Fruit fly (Drosophila melanogaster): Measurements from ENCODE around the gene CG7536.
A peak's percentile ranks its signal among the peaks of the same experiment; 100 is the strongest.

Gene CG7536

DNA sequence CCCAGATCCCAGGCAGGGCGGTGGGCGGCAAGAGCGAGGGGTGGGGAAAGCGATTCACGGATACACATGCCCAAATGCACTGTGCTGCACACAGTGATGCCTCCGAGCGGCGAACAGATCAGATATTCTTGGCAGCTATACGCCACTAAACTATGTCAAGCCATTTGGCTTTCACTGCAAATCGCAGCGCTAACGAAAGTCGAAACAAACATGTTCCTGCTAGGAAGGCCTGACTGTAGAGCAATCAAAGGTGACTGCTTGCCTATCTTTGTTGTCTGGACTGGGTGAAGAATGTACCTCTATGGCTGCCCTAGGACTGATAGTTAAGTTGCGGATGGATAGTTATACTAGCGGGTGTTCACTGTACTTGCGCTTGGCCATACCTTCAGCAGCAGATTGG lies 47.7 kb upstream of the CG7536 start:
- TF ChIP-seq foxo (GFP tag; optimal IDR thresholded peaks at IDR 0.05) (peak in 1 of 2 experiments; percentile 26), h (GFP tag; optimal IDR thresholded peaks at IDR 0.05) (peak; percentile 0), jim (GFP tag; optimal IDR thresholded peaks at IDR 0.05) (no peak)

DNA sequence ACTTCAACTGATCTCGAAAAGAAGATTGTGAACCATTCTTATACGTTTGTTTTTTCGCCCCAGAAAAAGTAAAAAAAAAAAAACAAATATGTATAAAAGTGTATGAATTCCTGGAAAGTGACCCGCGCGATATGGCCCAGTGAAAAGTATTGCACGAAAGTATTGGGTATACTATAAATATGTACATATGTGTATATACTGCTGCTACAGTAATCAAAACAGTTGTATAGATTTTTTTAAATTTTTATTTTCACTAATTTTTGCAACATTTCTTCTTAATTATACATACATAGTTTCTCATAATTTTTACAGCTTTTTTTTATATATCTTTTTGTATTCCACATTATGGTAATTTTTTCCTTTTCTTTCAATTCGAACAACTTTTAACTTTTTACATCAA lies 41.8 kb upstream of the CG7536 start, which contains the start of gene CG43133:
Gene CG43133, minus strand, starts transcription at position 11 of the 400 bp plus-strand sequence.
- TF ChIP-seq Dfd (GFP tag; optimal IDR thresholded peaks at IDR 0.05) (no peak), dmrt93B (GFP tag; optimal IDR thresholded peaks at IDR 0.05) (no peak), Dif (GFP tag; optimal IDR thresholded peaks at IDR 0.05; ENCODE audit: partially characterized antibody) (no peak), Hr83 (GFP tag; optimal IDR thresholded peaks at IDR 0.05; ENCODE audit: poor library complexity, severe bottlenecking) (no peak), dl (GFP tag; optimal IDR thresholded peaks at IDR 0.05; ENCODE audit: insufficient read depth in 1 of 2, partially characterized antibody in 2 of 2) (no peak), ey (GFP tag; optimal IDR thresholded peaks at IDR 0.05) (no peak), HLH106 (tag; optimal IDR thresholded peaks at IDR 0.05) (no peak), CG9705 (GFP tag; optimal IDR thresholded peaks at IDR 0.05) (no peak)

DNA sequence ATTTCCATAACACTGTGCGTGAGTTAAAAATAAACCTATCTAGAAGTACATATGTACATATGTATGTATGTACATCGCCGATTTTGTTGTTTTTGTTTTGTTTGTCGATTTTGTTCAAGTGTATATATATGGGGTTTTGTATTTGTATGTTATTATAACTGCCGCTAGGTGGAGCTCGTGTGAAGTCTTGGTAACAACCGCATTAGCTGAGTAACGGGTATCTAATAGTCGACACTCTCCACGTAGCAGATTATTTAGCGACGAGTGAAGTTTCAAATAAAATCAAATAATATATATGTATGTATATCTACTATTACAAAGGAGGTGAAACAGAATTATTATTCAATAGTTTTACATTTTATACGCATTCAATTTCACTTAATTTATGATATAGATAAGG lies 41.0 kb upstream of the CG7536 start:
- TF ChIP-seq ey (GFP tag; optimal IDR thresholded peaks at IDR 0.05) (no peak), lola (GFP tag; optimal IDR thresholded peaks at IDR 0.05) (no peak), Dfd (GFP tag; optimal IDR thresholded peaks at IDR 0.05) (no peak), Hr83 (GFP tag; optimal IDR thresholded peaks at IDR 0.05; ENCODE audit: poor library complexity, severe bottlenecking) (no peak), br (GFP tag; optimal IDR thresholded peaks at IDR 0.05) (no peak)

DNA sequence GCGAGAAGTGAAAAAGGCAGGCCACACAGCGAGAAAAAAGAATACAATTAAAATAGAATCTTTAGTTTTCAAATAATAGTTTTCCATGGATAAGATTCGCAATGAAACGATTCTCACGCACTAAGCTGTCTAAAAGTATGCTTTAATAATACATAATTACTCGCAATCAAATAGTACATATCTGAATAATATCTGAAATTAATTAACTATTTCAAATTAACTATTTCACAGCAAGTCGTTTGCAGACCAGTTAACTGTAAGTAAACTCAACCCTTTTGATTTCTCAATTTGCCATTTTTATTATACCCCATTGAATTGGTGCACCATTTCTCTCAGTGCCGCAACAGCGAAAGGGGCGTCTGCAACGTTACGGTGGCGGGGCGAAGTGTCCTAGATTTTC lies 37.2 kb upstream of the CG7536 start:
- TF ChIP-seq Dfd (GFP tag; optimal IDR thresholded peaks at IDR 0.05) = no peak
- no peak for TF ChIP-seq sv (GFP tag; optimal IDR thresholded peaks at IDR 0.05)
- no peak for TF ChIP-seq CG9705 (GFP tag; optimal IDR thresholded peaks at IDR 0.05)
- no peak for TF ChIP-seq dsf (GFP tag; optimal IDR thresholded peaks at IDR 0.05; ENCODE audit: borderline replicate concordance)
- no peak for TF ChIP-seq brk (GFP tag; optimal IDR thresholded peaks at IDR 0.05)
- TF ChIP-seq CG32264 (GFP tag; optimal IDR thresholded peaks at IDR 0.05) = no peak
- no peak for TF ChIP-seq lola (GFP tag; optimal IDR thresholded peaks at IDR 0.05)

DNA sequence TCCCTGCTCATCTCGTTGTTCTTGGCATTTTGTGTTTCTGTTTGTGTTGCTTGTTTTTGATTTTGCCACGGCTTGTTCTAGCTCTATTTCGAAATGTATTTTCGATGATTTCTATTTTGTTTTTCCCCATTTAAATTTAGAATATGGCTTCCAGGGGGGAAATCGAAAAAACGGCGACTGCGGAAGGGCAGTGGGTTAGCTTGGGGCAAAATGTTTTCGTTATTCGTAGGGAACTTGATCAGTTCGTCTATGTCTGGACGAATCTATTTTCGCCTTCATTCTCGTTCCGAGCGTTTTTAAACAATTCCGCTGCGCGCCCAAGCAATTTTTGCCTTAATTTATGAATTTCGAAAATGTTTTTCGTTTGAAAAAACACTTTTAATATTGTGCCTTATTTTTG lies 30.2 kb upstream of the CG7536 start:
- TF ChIP-seq fru (GFP tag; optimal IDR thresholded peaks at IDR 0.05) (no peak), pan (optimal IDR thresholded peaks at IDR 0.05) (no peak), Mio (GFP tag; optimal IDR thresholded peaks at IDR 0.05) (no peak), HLH106 (tag; optimal IDR thresholded peaks at IDR 0.05) (no peak), br (GFP tag; optimal IDR thresholded peaks at IDR 0.05) (no peak), CG9705 (GFP tag; optimal IDR thresholded peaks at IDR 0.05) (no peak)

DNA sequence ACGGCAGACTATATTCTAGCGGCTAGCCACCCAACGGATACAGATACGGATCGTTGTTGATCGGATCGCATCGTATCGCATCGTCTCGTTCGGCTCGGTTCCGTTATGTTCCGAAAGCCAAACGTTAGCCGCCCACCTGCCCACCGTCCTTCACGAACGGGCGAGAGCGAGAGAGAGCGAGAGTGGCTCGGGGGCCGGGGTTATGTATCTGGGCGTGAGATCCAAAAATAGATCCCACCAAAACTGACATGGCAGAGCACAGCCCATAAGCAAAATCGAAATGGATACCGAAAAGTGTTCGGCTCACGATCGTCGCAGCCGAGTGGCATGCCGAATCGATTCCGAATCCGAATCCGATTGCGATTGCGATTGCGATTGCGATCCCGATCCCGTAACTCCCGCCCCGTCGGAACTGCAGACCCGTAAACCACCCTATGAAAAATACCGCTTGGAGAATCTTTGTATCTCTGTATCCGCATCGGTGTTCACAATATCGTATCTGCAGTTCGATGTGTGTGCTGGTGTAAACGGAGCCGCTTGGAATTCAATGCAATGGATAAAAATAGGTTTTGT lies 28.6 kb upstream of the CG7536 start, which contains the start of gene wupA:
Gene wupA, minus strand, starts transcription at position 112 of the 573 bp plus-strand sequence.
- TF ChIP-seq h (GFP tag; optimal IDR thresholded peaks at IDR 0.05) (no peak), Hr83 (GFP tag; optimal IDR thresholded peaks at IDR 0.05; ENCODE audit: poor library complexity, severe bottlenecking) (no peak), CG32264 (GFP tag; optimal IDR thresholded peaks at IDR 0.05) (no peak), Jra (GFP tag; optimal IDR thresholded peaks at IDR 0.05) (no peak), Hnf4 (GFP tag; optimal IDR thresholded peaks at IDR 0.05) (no peak), brk (GFP tag; optimal IDR thresholded peaks at IDR 0.05) (no peak), CrebA (GFP tag; optimal IDR thresholded peaks at IDR 0.05; ENCODE audit: borderline replicate concordance) (no peak)

DNA sequence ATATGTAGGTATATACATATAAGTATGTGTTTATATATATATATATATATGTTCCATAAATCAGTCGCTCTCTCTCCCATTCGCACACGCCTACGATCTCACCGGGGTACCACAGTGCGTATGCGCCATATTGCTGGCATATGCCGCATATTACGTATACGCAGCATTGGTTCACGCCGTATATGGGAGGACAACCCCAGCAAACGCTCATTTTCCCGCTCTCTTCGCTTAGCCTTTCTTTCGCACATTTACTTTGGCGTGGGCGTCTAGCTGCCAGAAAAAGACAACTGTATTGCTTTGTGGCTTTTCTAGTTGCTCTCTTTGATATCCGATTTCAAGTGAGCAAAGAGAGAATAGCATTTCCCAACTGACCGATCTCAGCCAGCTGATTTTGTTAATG lies 26.4 kb upstream of the CG7536 start:
- no peak for TF ChIP-seq Hr83 (GFP tag; optimal IDR thresholded peaks at IDR 0.05; ENCODE audit: poor library complexity, severe bottlenecking)

DNA sequence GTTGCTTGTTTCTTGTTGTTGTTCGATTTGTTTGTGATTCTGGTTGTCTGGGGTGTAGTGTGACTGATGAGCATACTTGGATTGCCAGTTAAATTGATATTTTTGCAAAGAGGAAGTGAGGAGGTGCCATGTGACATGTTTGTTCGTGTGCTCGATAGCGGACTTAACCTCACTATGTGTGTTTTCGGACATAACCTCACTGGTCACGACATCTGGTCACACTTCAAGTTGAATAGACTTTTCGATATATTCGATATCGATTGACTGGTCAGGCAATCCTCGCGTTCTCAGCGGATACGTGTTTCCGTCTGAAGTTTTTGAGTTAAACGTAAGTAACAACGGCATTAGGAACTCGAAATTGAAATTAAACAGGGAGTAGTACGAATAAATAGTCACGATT lies 20.3 kb upstream of the CG7536 start:
- TF ChIP-seq tai (GFP tag; optimal IDR thresholded peaks at IDR 0.05) (no peak), HLH106 (tag; optimal IDR thresholded peaks at IDR 0.05) (no peak), rgr (GFP tag; optimal IDR thresholded peaks at IDR 0.05) (no peak)

Measured in whole organism, wandering third instar larva.